Worm (Caenorhabditis elegans) whole organism, L1 larva: ENCODE measurements around the gene cct-6.
A peak's percentile ranks its signal among the peaks of the same experiment; 100 is the strongest.

ENCODE experiments used
- C16A3.4 ChIP-seq: fragments of 150-350 bp; optimal IDR thresholded peaks from 2 replicates; lab custom pipeline; 2014; ENCODE audit warnings: missing biosample characterization, missing genetic modification characterization
- C34B4.2 ChIP-seq: sonication (generic microtip); optimal IDR thresholded peaks from 2 replicates; lab custom pipeline; 2017; ENCODE audit warnings: mild to moderate bottlenecking, missing genetic modification characterization, missing compliant biosample characterization
- F16B12.6 ChIP-seq: fragments of 150-350 bp; optimal IDR thresholded peaks from 2 replicates; lab custom pipeline; 2014; ENCODE audit warnings: missing biosample characterization, missing genetic modification characterization
- Y116A8C.19 ChIP-seq: sonication (generic microtip); optimal IDR thresholded peaks from 2 replicates; lab custom pipeline; 2016; ENCODE audit warnings: missing compliant biosample characterization, missing genetic modification characterization, borderline replicate concordance
- alr-1 ChIP-seq: fragments of 200-800 bp; sonication (Bioruptor generic); optimal IDR thresholded peaks from 2 replicates; lab custom pipeline; 2018; ENCODE audit warnings: borderline replicate concordance, mild to moderate bottlenecking, missing genetic modification characterization, missing compliant biosample characterization
- aly-2 ChIP-seq: fragments of 150-350 bp; optimal IDR thresholded peaks from 2 replicates; lab custom pipeline; 2014; ENCODE audit warnings: missing biosample characterization, missing genetic modification characterization
- ama-1 ChIP-seq: fragments of 150-350 bp; optimal IDR thresholded peaks from 2 replicates; lab custom pipeline; 2014
- ceh-63 ChIP-seq: fragments of 200-800 bp; sonication (Bioruptor generic); optimal IDR thresholded peaks from 2 replicates; lab custom pipeline; 2018; ENCODE audit warnings: mild to moderate bottlenecking, missing genetic modification characterization, missing compliant biosample characterization
- ceh-82 ChIP-seq, 3 experiments: fragments of 150-350 bp in 1 of 3; sonication (generic microtip) in 2 of 3; optimal IDR thresholded peaks; 2 replicates each; lab custom pipeline; 2014 to 2017; ENCODE audit warnings: missing biosample characterization in 3 of 3, missing genetic modification characterization in 3 of 3
- ceh-88 ChIP-seq: fragments of 200-800 bp; sonication (Bioruptor generic); IDR thresholded peaks from 2 replicates; pipeline ENCODE4 v1.3.6; 2022; ENCODE audit warnings: missing genetic modification characterization, missing compliant biosample characterization
- ceh-90 ChIP-seq: sonication (generic microtip); optimal IDR thresholded peaks from 2 replicates; lab custom pipeline; 2016; ENCODE audit warnings: missing genetic modification characterization, missing compliant biosample characterization
- ces-1 ChIP-seq: fragments of 150-350 bp; optimal IDR thresholded peaks from 2 replicates; lab custom pipeline; 2014; ENCODE audit warnings: missing biosample characterization, missing genetic modification reagents, missing genetic modification characterization
- dpl-1 ChIP-seq, 3 experiments: fragments of 150-350 bp in 2 of 3; sonication (generic microtip) in 1 of 3; optimal IDR thresholded peaks; 2 replicates each; lab custom pipeline; 2014 to 2017; ENCODE audit warnings: missing biosample characterization in 3 of 3, missing genetic modification characterization in 3 of 3, missing genetic modification reagents in 3 of 3
- efl-1 ChIP-seq, 4 experiments: fragments of 150-350 bp; optimal IDR thresholded peaks in 3 of 4; peaks in 1 of 4; 1 replicate in 1 of 4; 2 replicates in 3 of 4; lab custom pipeline; 2014; ENCODE audit warnings: missing biosample characterization in 2 of 4, missing genetic modification characterization in 2 of 4, missing genetic modification reagents in 2 of 4
- efl-3 ChIP-seq: fragments of 200-800 bp; sonication (Bioruptor generic); optimal IDR thresholded peaks from 2 replicates; lab custom pipeline; 2018; ENCODE audit warnings: mild to moderate bottlenecking, missing genetic modification characterization, missing compliant biosample characterization
- egl-13 ChIP-seq: sonication (generic microtip); optimal IDR thresholded peaks from 2 replicates; lab custom pipeline; 2016; ENCODE audit warnings: missing genotype, missing genetic modification reagents, missing genetic modification characterization, missing compliant biosample characterization
- egl-27 ChIP-seq, 2 experiments: fragments of 150-350 bp in 1 of 2; sonication (generic microtip); optimal IDR thresholded peaks; 3 replicates each; lab custom pipeline; 2017 to 2018; ENCODE audit warnings: missing biosample characterization in 2 of 2, missing genetic modification characterization in 2 of 2, missing genetic modification reagents in 2 of 2
- elt-2 ChIP-seq: sonication (generic microtip); optimal IDR thresholded peaks from 2 replicates; lab custom pipeline; 2016; ENCODE audit warnings: missing genetic modification characterization, mild to moderate bottlenecking, inconsistent platforms, missing compliant biosample characterization, missing genetic modification reagents
- ets-5 ChIP-seq: fragments of 200-800 bp; sonication (Bioruptor generic); IDR thresholded peaks from 2 replicates; pipeline ENCODE4 v1.3.6; 2022; ENCODE audit warnings: missing genetic modification characterization, missing compliant biosample characterization
- fkh-10 ChIP-seq: sonication (generic microtip); optimal IDR thresholded peaks from 2 replicates; lab custom pipeline; 2017; ENCODE audit warnings: missing biosample characterization, missing genetic modification reagents, missing genetic modification characterization
- fos-1 ChIP-seq: fragments of 150-350 bp; optimal IDR thresholded peaks from 2 replicates; lab custom pipeline; 2014; ENCODE audit warnings: missing biosample characterization, missing genetic modification characterization
- grh-1 ChIP-seq: fragments of 200-800 bp; sonication (Bioruptor generic); IDR thresholded peaks from 2 replicates; pipeline ENCODE4 v1.3.6; 2022; ENCODE audit warnings: missing genetic modification reagents, missing genetic modification characterization, missing compliant biosample characterization
- hlh-17 ChIP-seq: fragments of 200-800 bp; sonication (Bioruptor generic); optimal IDR thresholded peaks from 2 replicates; lab custom pipeline; 2018; ENCODE audit warnings: missing genetic modification characterization, mild to moderate bottlenecking, missing compliant biosample characterization, moderate library complexity, borderline replicate concordance
- hlh-4 ChIP-seq: sonication (generic microtip); optimal IDR thresholded peaks from 2 replicates; lab custom pipeline; 2016; ENCODE audit warnings: mild to moderate bottlenecking, missing genetic modification characterization, missing compliant biosample characterization
- jun-1 ChIP-seq: fragments of 150-350 bp; optimal IDR thresholded peaks from 2 replicates; lab custom pipeline; 2014; ENCODE audit warnings: missing biosample characterization, missing genetic modification reagents, missing genetic modification characterization
- lin-13 ChIP-seq: fragments of 150-350 bp; optimal IDR thresholded peaks from 2 replicates; lab custom pipeline; 2014; ENCODE audit warnings: missing biosample characterization, missing genetic modification reagents, missing genetic modification characterization
- lin-14 ChIP-seq: fragments of 200-800 bp; sonication (Bioruptor generic); optimal IDR thresholded peaks from 2 replicates; lab custom pipeline; 2018; ENCODE audit warnings: mild to moderate bottlenecking, missing genetic modification characterization, moderate library complexity, missing compliant biosample characterization
- lin-35 ChIP-seq, 2 experiments: fragments of 150-350 bp; optimal IDR thresholded peaks; 2 replicates each; lab custom pipeline; 2014; ENCODE audit warnings: missing biosample characterization in 2 of 2, missing genetic modification characterization in 2 of 2, missing genetic modification reagents in 2 of 2
- lin-39 ChIP-seq: fragments of 150-350 bp; optimal IDR thresholded peaks from 2 replicates; lab custom pipeline; 2014; ENCODE audit warnings: missing biosample characterization, missing genetic modification reagents, missing genetic modification characterization
- lir-3 ChIP-seq: sonication (generic microtip); optimal IDR thresholded peaks from 2 replicates; lab custom pipeline; 2016; ENCODE audit warnings: mild to moderate bottlenecking, missing genetic modification characterization, moderate library complexity, missing compliant biosample characterization; ENCODE audit not compliant: poor library complexity
- mdl-1 ChIP-seq, 2 experiments: fragments of 150-350 bp; optimal IDR thresholded peaks; 2 replicates each; lab custom pipeline; 2014 to 2017; ENCODE audit warnings: missing biosample characterization in 2 of 2, missing genetic modification characterization in 2 of 2, inconsistent platforms in 1 of 2
- nhr-20 ChIP-seq: sonication (generic microtip); optimal IDR thresholded peaks from 2 replicates; lab custom pipeline; 2016; ENCODE audit warnings: mild to moderate bottlenecking, missing genetic modification characterization, missing compliant biosample characterization
- nhr-237 ChIP-seq: fragments of 150-350 bp; optimal IDR thresholded peaks from 2 replicates; lab custom pipeline; 2014; ENCODE audit warnings: missing biosample characterization, missing genetic modification characterization
- nhr-47 ChIP-seq: sonication (generic microtip); optimal IDR thresholded peaks from 2 replicates; lab custom pipeline; 2016; ENCODE audit warnings: mild to moderate bottlenecking, missing genetic modification characterization, moderate library complexity, missing compliant biosample characterization
- nhr-85 ChIP-seq: sonication (generic microtip); peaks from one replicate; lab custom pipeline; 2016; ENCODE audit warnings: missing genetic modification characterization, inconsistent platforms, missing compliant biosample characterization
- nhr-90 ChIP-seq: sonication (generic microtip); optimal IDR thresholded peaks from 2 replicates; lab custom pipeline; 2016; ENCODE audit warnings: mild to moderate bottlenecking, missing genetic modification characterization, missing compliant biosample characterization; ENCODE audit not compliant: poor library complexity
- pag-3 ChIP-seq: sonication (generic microtip); optimal IDR thresholded peaks from 2 replicates; lab custom pipeline; 2017; ENCODE audit warnings: missing genetic modification characterization, mild to moderate bottlenecking, missing compliant biosample characterization, antibody characterized with exemption, borderline replicate concordance; ENCODE audit not compliant: insufficient read depth
- pax-3 ChIP-seq: fragments of 200-800 bp; sonication (Bioruptor generic); optimal IDR thresholded peaks from 2 replicates; lab custom pipeline; 2018; ENCODE audit warnings: mild to moderate bottlenecking, missing genetic modification characterization, moderate library complexity, missing compliant biosample characterization
- rnt-1 ChIP-seq: sonication (generic microtip); optimal IDR thresholded peaks from 2 replicates; lab custom pipeline; 2016; ENCODE audit warnings: mild to moderate bottlenecking, missing genetic modification characterization, moderate library complexity, missing compliant biosample characterization
- skn-1 ChIP-seq: fragments of 150-350 bp; optimal IDR thresholded peaks from 2 replicates; lab custom pipeline; 2014; ENCODE audit warnings: missing biosample characterization, missing genetic modification characterization
- snpc-4 ChIP-seq: fragments of 150-350 bp; optimal IDR thresholded peaks from 2 replicates; lab custom pipeline; 2014; ENCODE audit warnings: missing biosample characterization, missing genetic modification characterization
- snu-23 ChIP-seq: sonication (generic microtip); optimal IDR thresholded peaks from 2 replicates; lab custom pipeline; 2016; ENCODE audit warnings: missing genetic modification characterization, missing compliant biosample characterization
- sox-4 ChIP-seq: sonication (generic microtip); optimal IDR thresholded peaks from 2 replicates; lab custom pipeline; 2016; ENCODE audit warnings: missing genetic modification characterization, missing compliant biosample characterization
- tbx-2 ChIP-seq: sonication (generic microtip); optimal IDR thresholded peaks from 2 replicates; lab custom pipeline; 2016; ENCODE audit warnings: missing genetic modification characterization, missing compliant biosample characterization
- unc-130 ChIP-seq: fragments of 150-350 bp; optimal IDR thresholded peaks from 2 replicates; lab custom pipeline; 2017; ENCODE audit warnings: missing biosample characterization, missing genetic modification characterization, inconsistent platforms
- unc-30 ChIP-seq: sonication (generic microtip); optimal IDR thresholded peaks from 2 replicates; lab custom pipeline; 2017; ENCODE audit warnings: missing biosample characterization, missing genetic modification characterization
- unc-86 ChIP-seq: sonication (generic microtip); optimal IDR thresholded peaks from 2 replicates; lab custom pipeline; 2016; ENCODE audit warnings: missing genetic modification characterization, missing compliant biosample characterization
- unc-98 ChIP-seq: fragments of 200-800 bp; sonication (Bioruptor generic); IDR thresholded peaks from 2 replicates; pipeline ENCODE4 v1.3.6; 2022; ENCODE audit warnings: missing genetic modification characterization, missing compliant biosample characterization
- vab-15 ChIP-seq: sonication (generic microtip); optimal IDR thresholded peaks from 2 replicates; lab custom pipeline; 2017; ENCODE audit warnings: missing genotype, mild to moderate bottlenecking, missing genetic modification characterization, missing compliant biosample characterization
- xbp-1 ChIP-seq: sonication (generic microtip); optimal IDR thresholded peaks from 2 replicates; lab custom pipeline; 2016; ENCODE audit warnings: missing genetic modification characterization, missing compliant biosample characterization

cct-6 gene

DNA sequence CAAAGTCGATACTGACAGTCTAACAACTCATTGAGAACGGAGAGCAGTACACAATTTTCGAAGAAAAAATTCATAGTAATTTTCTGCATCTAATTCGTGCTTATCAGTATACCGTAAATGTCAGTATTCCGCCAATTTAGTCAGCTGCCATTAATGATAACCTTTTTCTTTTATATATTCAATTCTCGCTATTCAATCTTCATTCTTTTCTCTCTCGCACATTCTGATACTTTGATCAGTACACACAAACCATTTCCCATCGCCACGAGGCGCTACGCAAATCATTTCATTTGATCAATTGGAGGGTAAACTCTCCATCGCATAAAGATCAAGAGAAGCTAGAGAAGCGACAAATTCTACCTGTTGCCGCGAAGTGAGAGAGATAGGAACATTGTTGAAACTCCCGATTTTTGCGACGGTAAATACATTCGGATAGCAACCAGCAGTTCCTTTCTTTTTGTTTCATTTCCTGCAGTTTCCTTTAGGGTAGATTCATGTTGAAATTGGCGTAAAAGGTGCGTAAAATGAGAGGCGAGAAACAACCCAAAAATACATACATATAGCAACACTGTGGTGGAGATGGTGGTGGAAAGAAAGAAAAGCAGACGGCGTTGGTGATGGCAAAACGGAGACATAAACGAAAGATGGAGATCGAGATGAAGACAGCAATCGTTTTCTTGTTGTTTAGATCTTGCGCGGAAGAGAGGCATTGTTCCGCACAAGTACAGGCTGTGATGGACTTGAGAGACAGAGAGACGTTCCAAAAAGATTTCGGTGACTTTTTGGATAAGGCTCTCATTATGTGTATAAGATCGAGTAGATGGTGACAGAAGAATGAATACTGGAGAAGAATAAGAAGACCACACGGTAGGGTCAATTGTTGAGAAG is 17.1 kb downstream of the cct-6 start (continued):
- TF ChIP-seq snu-23 (GFP tag; lab: Kevin White, UChicago) (peak; percentile 66), mdl-1 (tag; optimal IDR thresholded peaks at IDR 0.05; lab: Kevin White, UChicago) (peak in 1 of 2 experiments; percentile 84), hlh-17 (GFP tag; lab: Kevin White, UChicago) (no peak), ceh-63 (no peak), xbp-1 (tag; lab: Kevin White, UChicago) (no peak), vab-15 (tag; lab: Kevin White, UChicago) (no peak), nhr-47 (peak; percentile 18), egl-27 (tag; optimal IDR thresholded peaks at IDR 0.05; lab: Kevin White, UChicago) (no peak), ceh-90 (tag; lab: Kevin White, UChicago) (no peak), grh-1 (GFP tag; lab: Robert Waterston, UW) (no peak), unc-130 (tag; lab: Kevin White, UChicago) (peak; percentile 51), skn-1 (tag; lab: Kevin White, UChicago) (no peak), nhr-85 (peak; percentile 79), pax-3 (tag; lab: Kevin White, UChicago) (peak; percentile 54), fkh-10 (GFP tag; lab: Kevin White, UChicago) (no peak), alr-1 (tag; lab: Kevin White, UChicago) (no peak), lir-3 (tag; lab: Kevin White, UChicago) (no peak), egl-13 (tag; lab: Kevin White, UChicago) (no peak), efl-1 (optimal IDR thresholded peaks at IDR 0.05; lab: Kevin White, UChicago) (peak in 1 of 2 experiments; percentile 1), efl-1 (GFP tag; optimal IDR thresholded peaks at IDR 0.05 in 1 of 2; lab: Kevin White, UChicago) (no peak), ets-5 (no peak), elt-2 (peak; percentile 74), pag-3 (no peak), F16B12.6 (tag; lab: Kevin White, UChicago) (no peak), jun-1 (tag; lab: Kevin White, UChicago) (no peak), ces-1 (GFP tag; lab: Kevin White, UChicago) (no peak), ama-1 (lab: Kevin White, UChicago) (peak; percentile 70), fos-1 (tag; lab: Kevin White, UChicago) (no peak), efl-3 (GFP tag; lab: Kevin White, UChicago) (no peak), lin-35 (GFP tag; optimal IDR thresholded peaks at IDR 0.05; lab: Kevin White, UChicago) (peak in 1 of 2 experiments; percentile 61), nhr-90 (peak; percentile 62), ceh-82 (tag; optimal IDR thresholded peaks at IDR 0.05; lab: Kevin White, UChicago) (peak in 1 of 3 experiments; percentile 18), nhr-20 (tag; lab: Kevin White, UChicago) (peak; percentile 71), C16A3.4 (peak; percentile 52), unc-86 (tag; lab: Kevin White, UChicago) (no peak), snpc-4 (tag; lab: Kevin White, UChicago) (no peak), nhr-237 (tag; lab: Kevin White, UChicago) (no peak), aly-2 (tag; lab: Kevin White, UChicago) (no peak), lin-13 (GFP tag; lab: Kevin White, UChicago) (no peak), lin-39 (no peak), Y116A8C.19 (tag; lab: Kevin White, UChicago) (no peak), lin-14 (GFP tag; lab: Kevin White, UChicago) (peak; percentile 72), unc-30 (tag; lab: Kevin White, UChicago) (no peak), sox-4 (no peak), ceh-88 (GFP tag; lab: Robert Waterston, UW) (no peak), unc-98 (GFP tag; lab: Robert Waterston, UW) (no peak), dpl-1 (GFP tag; optimal IDR thresholded peaks at IDR 0.05; lab: Kevin White, UChicago) (no peak), hlh-4 (tag; lab: Kevin White, UChicago) (no peak), tbx-2 (tag; lab: Kevin White, UChicago) (peak; percentile 66), C34B4.2 (tag; lab: Kevin White, UChicago) (no peak), rnt-1 (tag; lab: Kevin White, UChicago) (no peak)
